Worm (Caenorhabditis elegans) whole organism, dauer: ENCODE measurements around the gene exc-12.

Experiments
- unc-62 ChIP-seq: sonication (generic microtip); optimal IDR thresholded peaks from 2 replicates; lab custom pipeline; 2017; ENCODE audit warnings: missing biosample characterization, missing genetic modification reagents, missing genetic modification characterization

The exc-12 gene

ce11 chrIII:13570347-13570746 is at the start of gene exc-12:
TSS of gene exc-12 (minus strand) at chrIII:13570447.
- no peak for TF ChIP-seq unc-62 (GFP tag; lab: Kevin White, UChicago)

DNA sequence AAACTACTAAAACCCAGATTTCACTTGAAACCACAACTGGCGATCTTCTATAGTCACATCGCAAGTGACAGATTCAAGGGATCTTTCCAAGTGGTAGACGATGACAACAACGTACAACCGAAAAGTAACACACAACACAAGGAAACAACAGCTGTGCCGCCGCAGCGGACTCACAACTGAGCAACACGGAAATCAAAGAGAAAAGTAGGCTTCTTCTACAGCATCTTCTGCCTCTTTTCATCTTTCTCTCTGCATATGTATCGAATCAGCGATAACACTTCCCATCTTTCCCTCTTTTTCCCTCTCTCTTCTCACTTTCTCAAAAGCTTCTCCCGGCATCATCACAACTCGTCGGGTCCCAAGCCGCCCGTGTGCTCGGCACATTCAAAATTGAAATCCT is 46.5 kb upstream of the exc-12 start, which contains the start of gene T12D8.9:
Gene T12D8.9, plus strand, starts transcription at position 312 of the 400 bp plus-strand sequence.
- no peak for TF ChIP-seq unc-62 (GFP tag; lab: Kevin White, UChicago)

DNA sequence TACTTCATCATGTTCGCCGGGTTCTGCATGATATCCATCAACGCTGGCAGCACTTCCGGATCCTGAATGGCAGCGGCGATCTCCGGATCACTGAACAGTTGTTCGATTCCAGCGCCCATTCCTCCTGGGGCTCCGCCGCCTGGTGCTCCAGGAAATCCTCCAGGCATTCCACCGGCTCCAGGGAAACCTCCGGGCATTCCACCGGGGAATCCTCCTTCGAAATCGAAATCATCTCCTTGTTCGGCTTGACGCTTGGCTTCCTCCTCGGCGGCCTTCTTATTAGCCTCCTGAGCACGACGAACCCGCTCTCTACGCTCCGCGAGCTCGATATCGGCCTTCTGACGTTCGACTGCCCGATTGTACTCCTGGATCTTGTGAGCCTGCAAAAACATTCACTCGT is 45.3 kb upstream of the exc-12 start:
- TF ChIP-seq unc-62 (GFP tag; lab: Kevin White, UChicago), result no peak

DNA sequence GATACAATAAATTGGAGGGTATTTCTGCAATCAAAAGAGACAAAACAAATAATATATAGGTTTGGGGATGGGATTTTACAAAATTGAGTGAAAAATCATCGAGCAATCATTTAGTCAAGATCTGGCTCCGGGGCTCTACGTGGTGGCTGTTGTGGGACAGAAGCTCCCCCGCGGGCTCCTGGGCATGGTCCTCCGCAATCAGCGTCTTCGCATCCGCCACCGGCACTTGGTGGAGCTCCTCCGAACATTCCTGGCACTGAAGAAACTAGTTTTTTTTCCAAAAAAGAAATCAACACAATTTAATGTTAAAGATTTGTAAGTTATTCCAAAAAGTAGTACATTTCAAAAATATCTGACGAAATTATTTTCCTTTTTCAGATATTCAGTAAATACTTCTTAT is 44.5 kb upstream of the exc-12 start:
- TF ChIP-seq unc-62 (GFP tag; lab: Kevin White, UChicago), result no peak

DNA sequence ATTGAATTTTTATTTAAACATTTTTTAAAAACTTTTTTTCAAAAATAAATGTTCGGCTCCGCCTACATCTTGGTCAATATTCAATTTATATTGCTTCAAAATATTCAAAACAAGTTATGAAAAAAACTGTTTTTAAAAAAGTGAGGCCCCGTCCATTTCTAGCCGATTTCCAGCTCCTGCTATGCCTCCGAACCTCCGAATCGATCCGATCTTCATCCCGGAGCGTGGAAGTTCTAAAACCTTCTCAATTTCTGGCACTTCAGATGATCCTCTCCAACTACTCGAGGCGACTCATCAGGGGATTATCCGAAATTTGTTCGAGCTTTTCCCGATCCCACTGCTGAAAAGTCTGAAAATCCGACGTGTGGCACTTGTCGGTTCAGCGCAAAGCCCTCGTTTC is 44.0 kb upstream of the exc-12 start:
- TF ChIP-seq unc-62 (GFP tag; lab: Kevin White, UChicago), result no peak

DNA sequence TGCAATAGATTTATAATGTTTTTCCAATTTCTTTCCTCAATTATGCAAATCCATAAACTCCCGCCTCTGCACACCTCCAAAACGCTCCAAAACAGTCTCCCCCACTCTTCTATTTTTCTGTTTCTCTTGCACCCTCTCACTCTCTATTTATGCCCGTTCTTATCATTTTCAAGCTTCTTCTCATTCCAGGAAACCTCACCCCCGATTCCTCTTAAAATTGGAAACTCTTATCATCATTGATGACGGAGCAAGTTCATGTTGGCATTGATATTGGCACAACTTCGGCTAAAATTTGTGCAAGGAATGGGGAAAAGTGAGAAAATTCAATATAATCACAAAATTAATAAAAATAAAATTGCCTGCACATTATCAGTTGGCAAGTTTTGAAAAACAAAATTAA is 37.6 kb upstream of the exc-12 start, which contains the start of gene shpk-1:
Gene shpk-1, plus strand, starts transcription at position 188 of the 400 bp plus-strand sequence.
- TF ChIP-seq unc-62 (GFP tag; lab: Kevin White, UChicago), result no peak

ce11 chrIII:13606865-13607264 is 36.6 kb upstream of the exc-12 start:
- TF ChIP-seq unc-62 (GFP tag; lab: Kevin White, UChicago), result no peak

DNA sequence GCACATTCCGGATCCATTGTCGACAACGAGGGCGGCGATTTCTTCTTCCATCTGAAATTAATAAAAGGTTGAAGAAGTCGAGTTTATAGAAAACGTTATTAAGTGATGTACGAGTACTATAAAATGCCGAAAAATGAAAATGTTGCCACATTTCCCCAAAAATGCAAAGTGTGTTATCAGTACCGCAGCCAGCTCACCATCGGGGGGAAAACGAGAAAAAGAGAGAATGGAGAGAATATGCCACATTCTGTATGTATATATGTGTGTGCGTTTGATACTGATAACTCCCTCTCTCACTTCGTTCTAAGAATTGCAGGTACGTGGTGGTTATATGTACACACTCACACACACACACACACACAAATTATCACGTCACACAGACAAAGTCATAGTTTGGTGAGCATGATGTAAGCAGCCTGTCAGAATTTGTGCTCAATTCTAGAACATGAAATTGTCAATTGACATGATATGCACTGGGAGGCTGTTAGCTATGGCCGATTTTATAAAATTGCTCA is 35.8 kb upstream of the exc-12 start, which contains the start of gene act-5:
Gene act-5, minus strand, starts transcription at position 51 of the 515 bp plus-strand sequence.
- TF ChIP-seq unc-62 (GFP tag; lab: Kevin White, UChicago), result no peak

ce11 chrIII:13604834-13605233 is 34.6 kb upstream of the exc-12 start:
- no peak for TF ChIP-seq unc-62 (GFP tag; lab: Kevin White, UChicago)

DNA sequence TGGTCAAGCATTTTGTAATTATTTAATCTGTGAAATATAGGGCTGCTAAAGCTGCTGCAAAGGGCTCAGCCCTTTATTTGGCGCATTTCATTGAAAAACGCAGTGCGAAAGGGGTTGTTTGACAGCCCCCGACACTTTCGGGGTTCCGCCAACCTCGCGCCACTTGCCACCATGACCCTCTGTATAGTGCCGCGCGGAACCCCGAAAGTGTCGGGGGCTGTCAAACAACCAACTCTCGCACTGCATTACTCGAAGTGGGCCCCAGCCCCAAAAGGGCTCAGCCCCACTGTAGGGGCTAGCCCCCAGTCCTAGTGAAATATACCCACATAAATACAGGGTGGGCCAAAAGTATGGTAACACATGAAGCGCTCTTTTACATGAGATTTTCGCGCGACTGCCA is 30.0 kb upstream of the exc-12 start:
- no peak for TF ChIP-seq unc-62 (GFP tag; lab: Kevin White, UChicago)

ce11 chrIII:13581727-13582126 is 11.5 kb upstream of the exc-12 start:
- TF ChIP-seq unc-62 (GFP tag; lab: Kevin White, UChicago), result no peak

ce11 chrIII:13580538-13580937 is 10.3 kb upstream of the exc-12 start, which contains the start of gene T05D4.5:
TSS of gene T05D4.5 (plus strand) at chrIII:13580838.
- no peak for TF ChIP-seq unc-62 (GFP tag; lab: Kevin White, UChicago)

ce11 chrIII:13580076-13580475 is 9.8 kb upstream of the exc-12 start:
- TF ChIP-seq unc-62 (GFP tag; lab: Kevin White, UChicago), result no peak

ce11 chrIII:13575610-13576232 is 5.5 kb upstream of the exc-12 start, which contains the start of gene osm-7:
TSS of gene osm-7 (plus strand) at chrIII:13576182.
- TF ChIP-seq unc-62 (GFP tag; lab: Kevin White, UChicago), result no peak

ce11 chrIII:13565972-13566371 is 4.3 kb downstream of the exc-12 start:
- no peak for TF ChIP-seq unc-62 (GFP tag; lab: Kevin White, UChicago)

- TF ChIP-seq unc-62 (GFP tag; lab: Kevin White, UChicago), result no peak
These were observed 5.3 kb downstream of the exc-12 start, which contains the start of gene aldo-1 for ce11 chrIII:13564929-13565328. TSS of gene aldo-1 (minus strand) at chrIII:13564937.

DNA sequence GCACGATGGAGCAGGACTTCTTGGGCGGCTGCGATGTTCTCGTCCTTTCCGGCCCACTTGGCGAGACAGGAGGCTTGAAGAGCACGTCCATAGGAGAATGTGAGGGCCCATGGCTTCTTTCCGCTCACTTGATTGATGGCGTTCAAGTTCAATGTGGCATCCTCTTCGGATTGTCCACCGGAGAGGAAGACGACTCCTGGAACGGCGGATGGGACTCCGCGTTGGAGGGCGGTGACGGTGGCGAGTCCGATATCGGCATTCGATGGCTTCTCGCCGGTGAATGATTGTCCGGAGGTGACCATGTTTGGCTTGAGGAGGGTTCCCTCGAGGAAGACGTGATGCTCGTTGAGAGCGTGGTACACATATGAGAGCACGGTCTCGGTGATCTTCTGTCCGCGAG is 6.7 kb downstream of the exc-12 start:
- TF ChIP-seq unc-62 (GFP tag; lab: Kevin White, UChicago), result no peak
